Fruit fly (Drosophila melanogaster): Measurements from ENCODE around the gene CG31954.
A peak's percentile ranks its signal among the peaks of the same experiment; 100 is the strongest.

The CG31954 gene

dm6 chr2L:3465918-3466727, 43.8 kb downstream of the CG31954 start, which contains the start of the genes msl-2 and ND-PDSW (continued):
- TF ChIP-seq CG18599 (GFP tag; optimal IDR thresholded peaks at IDR 0.05) (no peak), Hmr (GFP tag; optimal IDR thresholded peaks at IDR 0.05) (no peak), CG10543 (GFP tag; optimal IDR thresholded peaks at IDR 0.05) (no peak), CG16863 (GFP tag; optimal IDR thresholded peaks at IDR 0.05) (no peak), CG2678 (tag; optimal IDR thresholded peaks at IDR 0.05) (no peak), CG30431 (GFP tag; optimal IDR thresholded peaks at IDR 0.05) (no peak), B-H2 (GFP tag; optimal IDR thresholded peaks at IDR 0.05) (no peak), Kr (GFP tag; optimal IDR thresholded peaks at IDR 0.05) (no peak), abd-A (tag; optimal IDR thresholded peaks at IDR 0.05) (no peak), Dfd (GFP tag; optimal IDR thresholded peaks at IDR 0.05) (no peak), Hr3 (GFP tag; optimal IDR thresholded peaks at IDR 0.05) (no peak), CG7372 (GFP tag; IDR thresholded peaks at IDR 0.05) (no peak), hb (GFP tag; IDR thresholded peaks at IDR 0.05; ENCODE audit: partially characterized antibody) (no peak), CG9876 (GFP tag; optimal IDR thresholded peaks at IDR 0.05) (no peak), CG2712 (tag; optimal IDR thresholded peaks at IDR 0.05) (no peak), CG1647 (GFP tag; optimal IDR thresholded peaks at IDR 0.05) (no peak), CG15696 (tag; optimal IDR thresholded peaks at IDR 0.05) (no peak), CG2889 (GFP tag; IDR thresholded peaks at IDR 0.05) (no peak), CG8944 (GFP tag; optimal IDR thresholded peaks at IDR 0.05) (no peak), jigr1 (GFP tag; IDR thresholded peaks at IDR 0.05) (no peak), crp (GFP tag; optimal IDR thresholded peaks at IDR 0.05) (peak; percentile 72 to 96), Elba2 (GFP tag; optimal IDR thresholded peaks at IDR 0.05) (no peak), E2f2 (GFP tag; IDR thresholded peaks at IDR 0.05) (0 out of 2 replicates have a peak, but pooled peaks have one; percentile 8), CG10366 (GFP tag; IDR thresholded peaks at IDR 0.05) (no peak), CG8281 (tag; optimal IDR thresholded peaks at IDR 0.05) (no peak), CG18011 (GFP tag; optimal IDR thresholded peaks at IDR 0.05) (no peak), pita (GFP tag; optimal IDR thresholded peaks at IDR 0.05) (no peak), Sry-δ (GFP tag; optimal IDR thresholded peaks at IDR 0.05) (peak; percentile 35), lmd (GFP tag; IDR thresholded peaks at IDR 0.05) (no peak), cas (GFP tag; IDR thresholded peaks at IDR 0.05) (no peak), ap (GFP tag; IDR thresholded peaks at IDR 0.05) (no peak), pho (GFP tag; optimal IDR thresholded peaks at IDR 0.05) (peak; percentile 6), CG3847 (GFP tag; IDR thresholded peaks at IDR 0.05) (no peak; the same call in 1 of the 2 replicates), CG15269 (tag; optimal IDR thresholded peaks at IDR 0.05) (no peak), Tbp (GFP tag; optimal IDR thresholded peaks at IDR 0.05) (no peak), BtbVII (GFP tag; optimal IDR thresholded peaks at IDR 0.05) (no peak), nerfin-1 (tag; optimal IDR thresholded peaks at IDR 0.05) (peak; percentile 19), BEAF-32 (GFP tag; optimal IDR thresholded peaks at IDR 0.05) (peak; percentile 42), dmrt11E (tag; optimal IDR thresholded peaks at IDR 0.05) (no peak), lbe (GFP tag; optimal IDR thresholded peaks at IDR 0.05) (no peak), amos (GFP tag; IDR thresholded peaks at IDR 0.05; ENCODE audit: partially characterized antibody) (peak; percentile 7; the same call in 1 of the 2 replicates), bsh (GFP tag; optimal IDR thresholded peaks at IDR 0.05) (no peak), CG30020 (tag; optimal IDR thresholded peaks at IDR 0.05) (no peak), Mad (GFP tag; optimal IDR thresholded peaks at IDR 0.05) (no peak), CG9797 (GFP tag; optimal IDR thresholded peaks at IDR 0.05) (peak; percentile 96), CG3995 (GFP tag; optimal IDR thresholded peaks at IDR 0.05) (peak; percentile 36), sisA (GFP tag; IDR thresholded peaks at IDR 0.05) (no peak), onecut (GFP tag; IDR thresholded peaks at IDR 0.05) (no peak), scrt (GFP tag; optimal IDR thresholded peaks at IDR 0.05) (no peak)
